Fruit fly (Drosophila melanogaster): ENCODE data around the gene CG17294.

The CG17294 gene

dm6 chr2L:8361204-8361952 is 15.5 kb upstream of the CG17294 start:
- TF ChIP-seq CG17801 (GFP tag; optimal IDR thresholded peaks at IDR 0.05; ENCODE audit: partially characterized antibody): peak; percentile 89

- peak; percentile 63 for TF ChIP-seq CG17801 (GFP tag; optimal IDR thresholded peaks at IDR 0.05; ENCODE audit: partially characterized antibody)
Measured at dm6 chr2L:8362273-8362954, 14.4 kb upstream of the CG17294 start, which contains the start of gene CG7627. Gene CG7627, minus strand, starts transcription at chr2L:8362469.

dm6 chr2L:8362955-8363285 is 13.9 kb upstream of the CG17294 start:
- no peak for TF ChIP-seq CG17801 (GFP tag; optimal IDR thresholded peaks at IDR 0.05; ENCODE audit: partially characterized antibody)

- TF ChIP-seq CG17801 (GFP tag; optimal IDR thresholded peaks at IDR 0.05; ENCODE audit: partially characterized antibody): peak; percentile 53
Measured at dm6 chr2L:8364006-8364956, 12.6 kb upstream of the CG17294 start, which contains the start of the genes RpS13 and CSN8. Gene RpS13, minus strand, starts transcription at chr2L:8364662. Gene CSN8, plus strand, starts transcription at chr2L:8364855.

DNA sequence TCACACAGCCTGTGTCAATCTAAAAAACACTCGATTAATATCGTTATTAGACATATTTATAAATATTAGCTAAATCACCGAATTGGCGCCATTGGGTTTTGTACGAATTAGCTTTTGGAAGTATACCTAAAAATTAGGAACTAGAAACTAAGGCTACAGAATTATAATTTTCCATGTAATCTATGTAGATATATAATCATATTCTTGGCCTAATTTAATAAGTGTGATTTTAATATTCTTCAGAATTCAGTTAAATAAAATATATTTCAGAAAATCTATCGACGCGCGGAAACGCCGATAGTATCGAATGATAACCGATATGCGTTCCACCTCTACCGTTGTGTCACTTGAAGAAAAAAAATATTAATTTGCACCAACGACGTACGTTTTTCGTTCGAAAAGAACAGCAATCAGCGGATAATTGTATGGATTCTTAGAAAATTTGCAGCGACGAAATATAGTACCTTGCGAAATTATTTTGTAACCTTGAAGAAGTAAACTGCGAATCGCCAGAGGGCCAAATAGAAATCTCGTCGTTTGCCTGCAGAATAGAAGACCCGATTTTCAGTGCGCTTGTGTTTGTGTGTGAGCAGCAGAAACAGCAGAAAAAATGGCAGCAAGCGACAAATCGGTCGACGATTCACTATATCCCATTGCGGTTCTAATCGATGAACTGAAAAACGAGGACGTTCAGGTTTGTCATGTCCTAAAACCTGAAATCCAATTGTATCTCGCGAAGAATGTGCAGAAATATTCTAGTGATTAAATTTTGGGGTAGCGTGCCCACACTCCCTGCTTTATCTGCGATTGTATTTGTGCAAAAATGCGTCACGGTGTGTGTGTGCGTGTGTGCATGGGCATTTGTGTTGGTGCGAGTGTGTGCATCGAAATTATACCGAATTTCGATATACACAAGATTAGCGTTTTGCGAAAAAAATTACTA is 10.9 kb upstream of the CG17294 start, which contains the start of gene Pp2A-29B:
Gene Pp2A-29B, plus strand, starts transcription at position 338 of the 943 bp plus-strand sequence.
- TF ChIP-seq CG17801 (GFP tag; optimal IDR thresholded peaks at IDR 0.05; ENCODE audit: partially characterized antibody): peak; percentile 32

- TF ChIP-seq CG17801 (GFP tag; optimal IDR thresholded peaks at IDR 0.05; ENCODE audit: partially characterized antibody): peak; percentile 80
Measured at dm6 chr2L:8370364-8371326, 6.2 kb upstream of the CG17294 start, which contains the start of gene CG17292. Gene CG17292, plus strand, starts transcription at chr2L:8370454.

- TF ChIP-seq CG17801 (GFP tag; optimal IDR thresholded peaks at IDR 0.05; ENCODE audit: partially characterized antibody): peak; percentile 49
Measured at dm6 chr2L:8371354-8371937, 5.4 kb upstream of the CG17294 start.

DNA sequence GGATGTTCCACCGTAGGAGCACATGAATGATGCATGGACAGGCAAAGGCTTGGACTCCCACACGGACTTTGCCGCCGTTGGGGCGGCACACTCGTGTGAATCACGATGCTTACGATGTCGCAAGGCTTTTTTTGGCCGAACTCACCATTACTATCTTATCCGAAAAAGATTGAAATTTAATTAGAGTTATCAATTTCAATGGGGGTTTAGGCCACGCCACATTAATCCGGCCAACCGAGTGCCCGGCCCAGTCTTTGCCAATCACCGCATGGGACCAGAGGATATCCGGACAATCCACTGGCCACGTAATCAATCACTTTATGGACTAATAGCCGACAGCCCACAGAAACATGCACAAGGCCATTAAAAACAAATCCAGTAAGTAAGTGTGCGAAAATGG is 4.6 kb upstream of the CG17294 start:
- TF ChIP-seq CG17801 (GFP tag; optimal IDR thresholded peaks at IDR 0.05; ENCODE audit: partially characterized antibody): no peak

dm6 chr2L:8374235-8374634 is 2.6 kb upstream of the CG17294 start, which contains the start of gene Wdr82:
Gene Wdr82, plus strand, starts transcription at chr2L:8374461.
- peak; percentile 12 for TF ChIP-seq CG17801 (GFP tag; optimal IDR thresholded peaks at IDR 0.05; ENCODE audit: partially characterized antibody)

- peak; percentile 72 for TF ChIP-seq CG17801 (GFP tag; optimal IDR thresholded peaks at IDR 0.05; ENCODE audit: partially characterized antibody)
Measured at dm6 chr2L:8381508-8382036, 4.7 kb downstream of the CG17294 start, which contains the start of gene AlaRS. Gene AlaRS, minus strand, starts transcription at chr2L:8381764.

- TF ChIP-seq CG17801 (GFP tag; optimal IDR thresholded peaks at IDR 0.05; ENCODE audit: partially characterized antibody): peak; percentile 63
Measured at dm6 chr2L:8382646-8383045, 5.8 kb downstream of the CG17294 start, which contains the start of the genes CG13392 and Rcd4. Gene CG13392, minus strand, starts transcription at chr2L:8382807. Gene Rcd4, plus strand, starts transcription at chr2L:8382861.

- TF ChIP-seq CG17801 (GFP tag; optimal IDR thresholded peaks at IDR 0.05; ENCODE audit: partially characterized antibody): peak; percentile 98
Measured at dm6 chr2L:8384108-8384601, 7.3 kb downstream of the CG17294 start, which contains the start of the genes Dad1 and CG13384. Gene Dad1, minus strand, starts transcription at chr2L:8384137. Gene CG13384, plus strand, starts transcription at chr2L:8384455.
